Fruit fly (Drosophila melanogaster): Measurements from ENCODE around the gene CCT1.
A peak's percentile ranks its signal among the peaks of the same experiment; 100 is the strongest.

The CCT1 gene

dm6 chr3R:22447195-22447873 lies 43.9 kb downstream of the CCT1 start, which contains the start of gene CG34288 (continued):
- peak; percentile 22 for TF ChIP-seq CG13287 (GFP tag; IDR thresholded peaks at IDR 0.05; ENCODE audit: partially characterized antibody)
- peak; percentile 85 for TF ChIP-seq CG11456 (GFP tag; IDR thresholded peaks at IDR 0.05)
- peak; percentile 82 for TF ChIP-seq slbo (GFP tag; IDR thresholded peaks at IDR 0.05)
- no peak for TF ChIP-seq oc (tag; optimal IDR thresholded peaks at IDR 0.05)
- TF ChIP-seq Eip74EF (GFP tag; optimal IDR thresholded peaks at IDR 0.05): no peak
- peak; percentile 7 for TF ChIP-seq CG7786 (GFP tag; optimal IDR thresholded peaks at IDR 0.05)
- TF ChIP-seq CG34422 (GFP tag; IDR thresholded peaks at IDR 0.05): peak; percentile 29; the same call in 1 of the 3 replicates
- 0 out of 2 replicates have a peak, but pooled peaks have one; percentile 5 for TF ChIP-seq toy (GFP tag; IDR thresholded peaks at IDR 0.05)
- peak; percentile 89 for TF ChIP-seq CG34376 (GFP tag; optimal IDR thresholded peaks at IDR 0.05)
- peak; percentile 70 for TF ChIP-seq cwo (GFP tag; optimal IDR thresholded peaks at IDR 0.05)
- peak; percentile 51; the same call in 1 of the 2 replicates for TF ChIP-seq nerfin-2 (GFP tag; IDR thresholded peaks at IDR 0.05; ENCODE audit: partially characterized antibody)
- no peak; the same call in 1 of the 2 replicates for TF ChIP-seq Drgx (GFP tag; IDR thresholded peaks at IDR 0.05)
- TF ChIP-seq bab2 (GFP tag; optimal IDR thresholded peaks at IDR 0.05): peak; percentile 14
- no peak for TF ChIP-seq Dip2 (GFP tag; IDR thresholded peaks at IDR 0.05)
- peak; percentile 11 for TF ChIP-seq CG7839 (tag; optimal IDR thresholded peaks at IDR 0.05)
- no peak for TF ChIP-seq bigmax (GFP tag; optimal IDR thresholded peaks at IDR 0.05)
- TF ChIP-seq otp (GFP tag; IDR thresholded peaks at IDR 0.05): peak; percentile 77
- TF ChIP-seq CG18599 (GFP tag; optimal IDR thresholded peaks at IDR 0.05): peak; percentile 66
- peak; percentile 91 for TF ChIP-seq Med (GFP tag)
- 0 out of 2 replicates have a peak, but pooled peaks have one; percentile 9 for TF ChIP-seq HLH3B (GFP tag; IDR thresholded peaks at IDR 0.05)
- TF ChIP-seq sug (tag; optimal IDR thresholded peaks at IDR 0.05): peak; percentile 89
- TF ChIP-seq CG10267 (tag; optimal IDR thresholded peaks at IDR 0.05): no peak
- TF ChIP-seq CG2199 (GFP tag; IDR thresholded peaks at IDR 0.05): 0 out of 3 replicates have a peak, but pooled peaks have one; percentile 29
- peak; percentile 26; the same call in 1 of the 2 replicates for TF ChIP-seq lmd (GFP tag; IDR thresholded peaks at IDR 0.05)
- TF ChIP-seq Vsx1 (GFP tag; optimal IDR thresholded peaks at IDR 0.05): peak; percentile 96
- TF ChIP-seq row (GFP tag; IDR thresholded peaks at IDR 0.05): peak; percentile 93
- TF ChIP-seq CG14014 (GFP tag; IDR thresholded peaks at IDR 0.05): peak; percentile 55; the same call in 1 of the 2 replicates
- 0 out of 3 replicates have a peak, but pooled peaks have one; percentile 36 for TF ChIP-seq CG6175 (GFP tag; IDR thresholded peaks at IDR 0.05)
- no peak for TF ChIP-seq CG3838 (GFP tag; optimal IDR thresholded peaks at IDR 0.05)
- peak; percentile 99 for TF ChIP-seq exex (tag; optimal IDR thresholded peaks at IDR 0.05)
- peak; percentile 56; the same call in 2 of the 3 replicates for TF ChIP-seq ci (GFP tag; IDR thresholded peaks at IDR 0.05)
- TF ChIP-seq ap (GFP tag; IDR thresholded peaks at IDR 0.05): 0 out of 2 replicates have a peak, but pooled peaks have one; percentile 7
- 0 out of 2 replicates have a peak, but pooled peaks have one; percentile 14 for TF ChIP-seq CG43689 (GFP tag; IDR thresholded peaks at IDR 0.05)
- peak; percentile 76 for TF ChIP-seq Dp (GFP tag; optimal IDR thresholded peaks at IDR 0.05)
- TF ChIP-seq sisA (GFP tag; IDR thresholded peaks at IDR 0.05): peak; percentile 51; the same call in 1 of the 2 replicates
- TF ChIP-seq CG4730 (GFP tag; IDR thresholded peaks at IDR 0.05): 0 out of 2 replicates have a peak, but pooled peaks have one; percentile 22
- TF ChIP-seq CG2120 (GFP tag; optimal IDR thresholded peaks at IDR 0.05): peak; percentile 73
- no peak for TF ChIP-seq Trl (optimal IDR thresholded peaks at IDR 0.05)
- peak; percentile 6 for TF ChIP-seq Trl (GFP tag; optimal IDR thresholded peaks at IDR 0.05)
- no peak for TF ChIP-seq Hmr (GFP tag; optimal IDR thresholded peaks at IDR 0.05)
- TF ChIP-seq GATAe (GFP tag; conservative IDR thresholded peaks at IDR 0.05): peak; percentile 95
- TF ChIP-seq CG10979 (tag; optimal IDR thresholded peaks at IDR 0.05): no peak
- TF ChIP-seq CG13123 (GFP tag; optimal IDR thresholded peaks at IDR 0.05): no peak
- no peak for TF ChIP-seq CG1647 (GFP tag; optimal IDR thresholded peaks at IDR 0.05)
- peak; percentile 80 for TF ChIP-seq CG16779 (GFP tag; IDR thresholded peaks at IDR 0.05)
- peak; percentile 92 for TF ChIP-seq mirr (GFP tag; optimal IDR thresholded peaks at IDR 0.05)
- TF ChIP-seq CHES-1-like (GFP tag; optimal IDR thresholded peaks at IDR 0.05): peak; percentile 28
- peak; percentile 59; the same call in 2 of the 3 replicates for TF ChIP-seq dysf (GFP tag; IDR thresholded peaks at IDR 0.05)
- peak; percentile 38 for TF ChIP-seq dmrt99B (tag; optimal IDR thresholded peaks at IDR 0.05)
